Worm (Caenorhabditis elegans) whole organism, late embryonic: ENCODE data around the gene T24H7.9.

ENCODE experiments used
- ama-1 ChIP-seq: fragments of 150-350 bp; optimal IDR thresholded peaks from 2 replicates; lab custom pipeline; 2014
- elt-2 ChIP-seq: sonication (generic microtip); optimal IDR thresholded peaks from 2 replicates; lab custom pipeline; 2016; ENCODE audit warnings: missing genetic modification reagents, missing genetic modification characterization, missing compliant biosample characterization
- pros-1 ChIP-seq: fragments of 150-350 bp; optimal IDR thresholded peaks from 2 replicates; lab custom pipeline; 2014; ENCODE audit warnings: missing biosample characterization, missing genetic modification reagents, missing genetic modification characterization

ce11 chrII:6208116-6208515 lies 27.2 kb downstream of the T24H7.9 start, which contains the start of gene daf-37:
- TF ChIP-seq pros-1 (tag; lab: Kevin White, UChicago) = no peak
- no peak for TF ChIP-seq ama-1 (lab: Kevin White, UChicago)
- no peak for TF ChIP-seq elt-2 (tag; lab: Kevin White, UChicago)
